Worm (Caenorhabditis elegans) whole organism, midembryonic: ENCODE results near the gene T21D12.7.

Source experiments
- T22C8.4 ChIP-seq: fragments of 200-800 bp; sonication (Bioruptor generic); IDR thresholded peaks from 2 replicates; pipeline ENCODE4 v1.3.6; 2022; ENCODE audit warnings: missing genetic modification characterization, missing compliant biosample characterization
- cog-1 ChIP-seq: sonication (generic microtip); optimal IDR thresholded peaks from 2 replicates; lab custom pipeline; 2016; ENCODE audit warnings: missing genetic modification characterization, missing compliant biosample characterization
- flt-1 ChIP-seq: fragments of 200-800 bp; sonication (Bioruptor generic); IDR thresholded peaks from 2 replicates; pipeline ENCODE4 v1.3.6; 2022; ENCODE audit warnings: missing genetic modification characterization, missing compliant biosample characterization
- klf-2 ChIP-seq: fragments of 200-800 bp; sonication (Bioruptor generic); conservative IDR thresholded peaks from 2 replicates; pipeline ENCODE4 v1.3.6; 2022; ENCODE audit warnings: missing genetic modification reagents, missing genetic modification characterization, missing compliant biosample characterization
- med-1 ChIP-seq: sonication (generic microtip); optimal IDR thresholded peaks from 2 replicates; lab custom pipeline; 2017; ENCODE audit warnings: missing genetic modification characterization, mild to moderate bottlenecking, missing compliant biosample characterization, antibody characterized with exemption, missing genetic modification reagents; ENCODE audit not compliant: insufficient read depth
- ref-1 ChIP-seq: fragments of 200-800 bp; sonication (Bioruptor generic); conservative IDR thresholded peaks from 2 replicates; pipeline ENCODE4 v1.3.6; 2022; ENCODE audit warnings: missing genetic modification reagents, missing genetic modification characterization, missing compliant biosample characterization
- tab-1 ChIP-seq: fragments of 200-800 bp; sonication (Bioruptor generic); IDR thresholded peaks from 2 replicates; pipeline ENCODE4 v1.3.6; 2022; ENCODE audit warnings: missing genetic modification characterization, missing compliant biosample characterization
- ztf-23 ChIP-seq: fragments of 200-800 bp; sonication (Bioruptor generic); IDR thresholded peaks from 2 replicates; pipeline ENCODE4 v1.3.6; 2022; ENCODE audit warnings: missing genetic modification reagents, missing genetic modification characterization, missing compliant biosample characterization
- ztf-29 ChIP-seq: fragments of 200-800 bp; sonication (Bioruptor generic); IDR thresholded peaks from 2 replicates; pipeline ENCODE4 v1.3.6; 2022; ENCODE audit warnings: missing genetic modification reagents, missing genetic modification characterization, missing compliant biosample characterization

T21D12.7 gene

DNA sequence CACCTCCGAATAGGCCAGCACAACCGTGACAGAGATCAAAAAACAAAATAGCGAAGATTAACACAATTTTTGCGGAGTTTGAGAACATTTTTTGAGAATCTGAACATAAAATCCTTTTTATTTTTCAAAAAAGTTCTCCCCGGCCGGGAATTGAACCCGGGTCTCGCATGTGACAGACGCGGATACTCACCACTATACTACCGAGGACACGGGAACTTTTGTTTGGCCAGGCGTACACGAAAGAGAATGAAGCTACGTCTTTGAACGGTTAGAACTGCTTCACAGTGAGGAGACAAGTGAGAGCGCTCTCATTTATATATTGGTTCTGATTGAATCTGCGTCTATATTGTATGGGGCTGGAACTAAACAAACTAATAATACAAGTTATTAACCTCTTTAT, 31.2 kb upstream of the T21D12.7 start, which contains the start of gene grl-26:
TSS of gene grl-26 (minus strand) at position 318 of the 400 bp plus-strand sequence.
- TF ChIP-seq ref-1 (GFP tag; lab: Robert Waterston, UW) (no peak), tab-1 (GFP tag; lab: Robert Waterston, UW) (peak; percentile 82), med-1 (no peak), T22C8.4 (GFP tag; lab: Robert Waterston, UW) (peak; percentile 58), flt-1 (peak; percentile 75), ztf-23 (peak; percentile 81), ztf-29 (GFP tag; lab: Robert Waterston, UW) (0 out of 2 replicates have a peak, but pooled peaks have one; percentile 43), cog-1 (peak; percentile 80), klf-2 (GFP tag; lab: Robert Waterston, UW) (peak; percentile 59)

DNA sequence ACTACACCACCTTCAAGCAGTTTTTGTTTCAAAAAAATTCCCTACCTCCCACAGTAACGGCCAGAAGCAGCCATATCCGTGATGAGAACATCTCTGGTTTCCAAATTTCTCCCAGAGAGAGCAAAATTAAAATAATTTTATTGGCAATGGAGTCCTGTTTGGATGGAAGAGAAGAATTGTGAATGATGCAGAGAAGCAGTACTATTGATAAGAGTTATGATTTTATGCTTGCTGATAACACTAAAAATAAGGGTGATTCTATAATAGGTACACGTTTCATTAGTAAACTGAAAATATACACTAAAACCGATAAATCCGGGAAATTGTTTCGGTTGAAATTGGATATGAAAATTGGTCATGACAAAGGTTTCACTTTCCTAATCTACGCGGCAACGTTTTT, 29.1 kb upstream of the T21D12.7 start, which contains the start of gene dsc-4:
TSS of gene dsc-4 (minus strand) at position 165 of the 400 bp plus-strand sequence.
- no peak for TF ChIP-seq cog-1
- TF ChIP-seq med-1, result no peak
- TF ChIP-seq klf-2 (GFP tag; lab: Robert Waterston, UW), result no peak
- TF ChIP-seq ztf-29 (GFP tag; lab: Robert Waterston, UW), result no peak
- TF ChIP-seq ref-1 (GFP tag; lab: Robert Waterston, UW), result no peak
- TF ChIP-seq tab-1 (GFP tag; lab: Robert Waterston, UW), result no peak
- TF ChIP-seq T22C8.4 (GFP tag; lab: Robert Waterston, UW), result no peak
- no peak for TF ChIP-seq ztf-23
- TF ChIP-seq flt-1, result no peak

- no peak for TF ChIP-seq ztf-23
- no peak for TF ChIP-seq klf-2 (GFP tag; lab: Robert Waterston, UW)
- no peak for TF ChIP-seq tab-1 (GFP tag; lab: Robert Waterston, UW)
- TF ChIP-seq T22C8.4 (GFP tag; lab: Robert Waterston, UW), result no peak
- TF ChIP-seq cog-1, result no peak
- no peak for TF ChIP-seq ztf-29 (GFP tag; lab: Robert Waterston, UW)
These were observed 28.4 kb upstream of the T21D12.7 start for ce11 chrIV:319654-320053.

- TF ChIP-seq med-1, result no peak
- TF ChIP-seq tab-1 (GFP tag; lab: Robert Waterston, UW), result no peak
- no peak for TF ChIP-seq flt-1
- TF ChIP-seq ztf-29 (GFP tag; lab: Robert Waterston, UW), result no peak
- no peak for TF ChIP-seq ztf-23
- TF ChIP-seq cog-1, result no peak
- TF ChIP-seq klf-2 (GFP tag; lab: Robert Waterston, UW), result no peak
- no peak for TF ChIP-seq ref-1 (GFP tag; lab: Robert Waterston, UW)
- no peak for TF ChIP-seq T22C8.4 (GFP tag; lab: Robert Waterston, UW)
These were observed 23.2 kb upstream of the T21D12.7 start for ce11 chrIV:314475-314874.

ce11 chrIV:313615-314014, 22.4 kb upstream of the T21D12.7 start, which contains the start of gene snai-1:
Gene snai-1, minus strand, starts transcription at chrIV:313715.
- TF ChIP-seq T22C8.4 (GFP tag; lab: Robert Waterston, UW), result no peak

DNA sequence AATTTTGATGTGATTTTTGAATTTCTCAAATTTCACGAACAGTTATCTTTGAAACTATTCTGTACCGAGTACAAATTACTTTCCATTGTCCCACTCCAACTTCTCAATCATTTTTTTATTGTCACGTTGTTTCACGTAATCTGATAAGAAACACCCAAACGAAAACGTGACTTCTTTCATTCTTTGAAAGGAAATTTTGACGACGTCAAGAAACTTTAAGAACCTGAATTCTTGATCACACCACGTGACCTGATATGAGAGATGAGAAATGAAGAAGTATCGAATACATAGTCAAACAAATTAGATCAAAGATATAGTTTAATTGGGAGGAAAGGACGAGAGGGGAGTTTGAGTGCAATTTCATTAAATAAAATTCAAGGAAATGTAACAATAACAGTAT, 18.3 kb upstream of the T21D12.7 start:
- TF ChIP-seq cog-1, result no peak
- TF ChIP-seq ref-1 (GFP tag; lab: Robert Waterston, UW), result no peak
- TF ChIP-seq med-1, result no peak
- TF ChIP-seq ztf-23, result no peak

ce11 chrIV:307205-307604, 15.9 kb upstream of the T21D12.7 start, which contains the start of gene swt-1:
Gene swt-1, plus strand, starts transcription at chrIV:307505.
- TF ChIP-seq flt-1, result no peak
- no peak for TF ChIP-seq ztf-23
- no peak for TF ChIP-seq T22C8.4 (GFP tag; lab: Robert Waterston, UW)
- TF ChIP-seq ref-1 (GFP tag; lab: Robert Waterston, UW), result no peak
- TF ChIP-seq med-1, result no peak
- no peak for TF ChIP-seq klf-2 (GFP tag; lab: Robert Waterston, UW)
- no peak for TF ChIP-seq cog-1
- no peak for TF ChIP-seq ztf-29 (GFP tag; lab: Robert Waterston, UW)
- TF ChIP-seq tab-1 (GFP tag; lab: Robert Waterston, UW), result no peak

- TF ChIP-seq flt-1 (no peak), med-1 (no peak), klf-2 (GFP tag; lab: Robert Waterston, UW) (no peak), ztf-29 (GFP tag; lab: Robert Waterston, UW) (no peak), T22C8.4 (GFP tag; lab: Robert Waterston, UW) (no peak), cog-1 (no peak), ref-1 (GFP tag; lab: Robert Waterston, UW) (no peak), ztf-23 (no peak), tab-1 (GFP tag; lab: Robert Waterston, UW) (no peak)
These were observed 15.3 kb upstream of the T21D12.7 start for ce11 chrIV:306572-306971.

DNA sequence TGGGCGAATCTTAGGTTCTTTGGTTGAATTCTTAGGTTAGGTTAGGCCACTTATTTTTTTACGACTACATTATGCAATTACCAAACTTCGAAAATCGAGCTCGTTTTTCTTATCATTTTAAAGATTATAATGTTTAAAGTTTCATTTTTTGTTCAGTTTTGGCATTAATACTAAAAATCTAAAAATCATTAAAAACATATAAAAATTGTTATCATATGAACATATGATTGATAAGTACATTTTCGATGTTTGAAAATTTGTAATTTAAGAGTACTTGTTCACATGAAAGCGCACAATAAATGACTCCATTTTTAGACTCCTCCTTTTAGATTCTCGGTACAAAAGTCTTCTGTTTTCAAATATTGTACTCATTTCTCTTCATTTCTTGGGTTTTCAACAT, 13.8 kb upstream of the T21D12.7 start:
- no peak for TF ChIP-seq klf-2 (GFP tag; lab: Robert Waterston, UW)
- no peak for TF ChIP-seq ztf-23
- TF ChIP-seq tab-1 (GFP tag; lab: Robert Waterston, UW), result no peak
- TF ChIP-seq flt-1, result no peak
- no peak for TF ChIP-seq med-1
- TF ChIP-seq ztf-29 (GFP tag; lab: Robert Waterston, UW), result no peak
- no peak for TF ChIP-seq cog-1
- TF ChIP-seq T22C8.4 (GFP tag; lab: Robert Waterston, UW), result no peak
- no peak for TF ChIP-seq ref-1 (GFP tag; lab: Robert Waterston, UW)

ce11 chrIV:303264-303663, 12.0 kb upstream of the T21D12.7 start:
- TF ChIP-seq klf-2 (GFP tag; lab: Robert Waterston, UW), result no peak
- TF ChIP-seq ztf-29 (GFP tag; lab: Robert Waterston, UW), result no peak
- no peak for TF ChIP-seq flt-1
- no peak for TF ChIP-seq ztf-23
- no peak for TF ChIP-seq cog-1
- TF ChIP-seq tab-1 (GFP tag; lab: Robert Waterston, UW), result no peak
- no peak for TF ChIP-seq T22C8.4 (GFP tag; lab: Robert Waterston, UW)

DNA sequence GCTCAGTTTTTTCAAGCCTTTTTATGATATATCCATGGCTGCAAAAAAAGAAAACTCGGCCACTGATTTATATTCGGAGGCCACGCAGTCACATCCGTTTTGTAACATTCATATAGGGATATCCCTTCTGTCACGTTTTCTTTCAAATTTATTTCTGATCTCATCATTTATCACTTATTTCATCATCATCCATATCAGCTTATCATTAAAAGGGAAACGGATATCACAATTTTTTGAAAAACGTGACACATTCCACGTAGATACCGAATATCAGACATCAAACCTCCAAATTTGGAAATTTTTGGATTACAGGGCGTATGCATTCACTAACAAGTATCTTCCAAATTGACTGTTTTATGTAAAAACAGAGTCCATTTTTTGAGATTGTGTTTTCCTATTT, 11.5 kb upstream of the T21D12.7 start:
- TF ChIP-seq klf-2 (GFP tag; lab: Robert Waterston, UW), result no peak
- TF ChIP-seq flt-1, result no peak
- no peak for TF ChIP-seq tab-1 (GFP tag; lab: Robert Waterston, UW)
- no peak for TF ChIP-seq cog-1
- TF ChIP-seq ref-1 (GFP tag; lab: Robert Waterston, UW), result no peak
- no peak for TF ChIP-seq ztf-23
- TF ChIP-seq med-1, result no peak
- TF ChIP-seq T22C8.4 (GFP tag; lab: Robert Waterston, UW), result no peak
- TF ChIP-seq ztf-29 (GFP tag; lab: Robert Waterston, UW), result no peak
